Worm (Caenorhabditis elegans) whole organism, late embryonic: Measurements from ENCODE around the gene K08D9.6.

ENCODE experiments used
- C08G9.2 ChIP-seq: sonication (generic microtip); optimal IDR thresholded peaks from 2 replicates; lab custom pipeline; 2016; ENCODE audit warnings: mild to moderate bottlenecking, missing genetic modification characterization, moderate library complexity, missing compliant biosample characterization
- C38D4.7 ChIP-seq: fragments of 200-800 bp; sonication (Bioruptor generic); optimal IDR thresholded peaks from 2 replicates; lab custom pipeline; 2018; ENCODE audit warnings: mild to moderate bottlenecking, missing genetic modification characterization, moderate library complexity, missing compliant biosample characterization
- K02D7.2 ChIP-seq: sonication (generic microtip); optimal IDR thresholded peaks from 2 replicates; lab custom pipeline; 2017; ENCODE audit warnings: mild to moderate bottlenecking, missing genetic modification characterization, missing compliant biosample characterization
- K09A11.1 ChIP-seq: sonication (generic microtip); optimal IDR thresholded peaks from 2 replicates; lab custom pipeline; 2017; ENCODE audit warnings: antibody characterized with exemption, mild to moderate bottlenecking, missing genetic modification characterization, missing compliant biosample characterization; ENCODE audit not compliant: insufficient read depth
- T23F11.4 ChIP-seq: fragments of 200-800 bp; sonication (Bioruptor generic); optimal IDR thresholded peaks from 2 replicates; lab custom pipeline; 2018; ENCODE audit warnings: mild to moderate bottlenecking, missing genetic modification characterization, missing compliant biosample characterization
- ceh-14 ChIP-seq: sonication (generic microtip); optimal IDR thresholded peaks from 2 replicates; lab custom pipeline; 2016; ENCODE audit warnings: missing genotype, missing genetic modification characterization, missing compliant biosample characterization
- ceh-18 ChIP-seq: sonication (generic microtip); optimal IDR thresholded peaks from 2 replicates; lab custom pipeline; 2016; ENCODE audit warnings: missing genetic modification characterization, missing compliant biosample characterization
- ceh-19 ChIP-seq: fragments of 200-800 bp; sonication (Bioruptor generic); optimal IDR thresholded peaks from 2 replicates; lab custom pipeline; 2018; ENCODE audit warnings: mild to moderate bottlenecking, missing genetic modification characterization, missing compliant biosample characterization
- ceh-2 ChIP-seq: sonication (generic microtip); optimal IDR thresholded peaks from 2 replicates; lab custom pipeline; 2016; ENCODE audit warnings: missing genotype, missing genetic modification characterization, missing compliant biosample characterization
- ceh-22 ChIP-seq: sonication (generic microtip); optimal IDR thresholded peaks from 2 replicates; lab custom pipeline; 2017; ENCODE audit warnings: missing biosample characterization, missing genetic modification characterization
- ceh-30 ChIP-seq: fragments of 150-350 bp; optimal IDR thresholded peaks from 2 replicates; lab custom pipeline; 2014; ENCODE audit warnings: missing biosample characterization, missing genetic modification characterization
- ceh-34 ChIP-seq: sonication (generic microtip); optimal IDR thresholded peaks from 2 replicates; lab custom pipeline; 2016; ENCODE audit warnings: mild to moderate bottlenecking, missing genetic modification characterization, missing compliant biosample characterization
- ceh-6 ChIP-seq: fragments of 200-800 bp; sonication (Bioruptor generic); optimal IDR thresholded peaks from 2 replicates; lab custom pipeline; 2018; ENCODE audit warnings: mild to moderate bottlenecking, missing genetic modification characterization, missing compliant biosample characterization
- ceh-9 ChIP-seq: sonication (generic microtip); optimal IDR thresholded peaks from 2 replicates; lab custom pipeline; 2016; ENCODE audit warnings: mild to moderate bottlenecking, missing genetic modification characterization, inconsistent platforms, missing compliant biosample characterization
- che-1 ChIP-seq: sonication (generic microtip); optimal IDR thresholded peaks from 2 replicates; lab custom pipeline; 2016; ENCODE audit warnings: mild to moderate bottlenecking, missing genetic modification characterization, missing compliant biosample characterization
- elt-2 ChIP-seq: sonication (generic microtip); optimal IDR thresholded peaks from 2 replicates; lab custom pipeline; 2016; ENCODE audit warnings: missing genetic modification reagents, missing genetic modification characterization, missing compliant biosample characterization
- elt-4 ChIP-seq: sonication (generic microtip); optimal IDR thresholded peaks from 2 replicates; lab custom pipeline; 2016; ENCODE audit warnings: missing genetic modification characterization, missing compliant biosample characterization
- ets-4 ChIP-seq: sonication (generic microtip); optimal IDR thresholded peaks from 2 replicates; lab custom pipeline; 2016; ENCODE audit warnings: missing genetic modification characterization, missing compliant biosample characterization
- fax-1 ChIP-seq: sonication (generic microtip); optimal IDR thresholded peaks from 2 replicates; lab custom pipeline; 2016; ENCODE audit warnings: missing genotype, missing genetic modification characterization, missing compliant biosample characterization
- fkh-10 ChIP-seq: fragments of 150-350 bp; optimal IDR thresholded peaks from 2 replicates; lab custom pipeline; 2014; ENCODE audit warnings: missing biosample characterization, missing genetic modification reagents, missing genetic modification characterization
- hlh-13 ChIP-seq: fragments of 200-800 bp; sonication (Bioruptor generic); optimal IDR thresholded peaks from 2 replicates; lab custom pipeline; 2018; ENCODE audit warnings: mild to moderate bottlenecking, missing genetic modification characterization, missing compliant biosample characterization
- hlh-15 ChIP-seq: sonication (generic microtip); optimal IDR thresholded peaks from 2 replicates; lab custom pipeline; 2016; ENCODE audit warnings: missing genetic modification characterization, missing compliant biosample characterization
- hlh-30 ChIP-seq: sonication (generic microtip); optimal IDR thresholded peaks from 2 replicates; lab custom pipeline; 2017; ENCODE audit warnings: antibody characterized with exemption, missing genetic modification characterization, missing compliant biosample characterization; ENCODE audit not compliant: insufficient read depth
- hlh-6 ChIP-seq: sonication (generic microtip); optimal IDR thresholded peaks from 2 replicates; lab custom pipeline; 2016; ENCODE audit warnings: missing genotype, missing genetic modification characterization, missing compliant biosample characterization
- hlh-8 ChIP-seq: sonication (generic microtip); optimal IDR thresholded peaks from 2 replicates; lab custom pipeline; 2016; ENCODE audit warnings: missing genotype, missing genetic modification characterization, missing compliant biosample characterization
- lim-6 ChIP-seq: sonication (generic microtip); optimal IDR thresholded peaks from 2 replicates; lab custom pipeline; 2016; ENCODE audit warnings: missing genetic modification characterization, missing compliant biosample characterization
- lin-11 ChIP-seq: fragments of 200-800 bp; sonication (Bioruptor generic); optimal IDR thresholded peaks from 2 replicates; lab custom pipeline; 2018; ENCODE audit warnings: mild to moderate bottlenecking, missing genetic modification characterization, missing compliant biosample characterization
- nfya-1 ChIP-seq: sonication (generic microtip); optimal IDR thresholded peaks from 2 replicates; lab custom pipeline; 2017; ENCODE audit warnings: missing genetic modification characterization, mild to moderate bottlenecking, missing compliant biosample characterization, antibody characterized with exemption, moderate library complexity
- nhr-11 ChIP-seq: fragments of 150-350 bp; optimal IDR thresholded peaks from 2 replicates; lab custom pipeline; 2014; ENCODE audit warnings: missing biosample characterization, missing genetic modification characterization
- nhr-232 ChIP-seq: sonication (generic microtip); optimal IDR thresholded peaks from 2 replicates; lab custom pipeline; 2016; ENCODE audit warnings: missing genetic modification characterization, missing compliant biosample characterization
- npax-4 ChIP-seq: sonication (generic microtip); optimal IDR thresholded peaks from 2 replicates; lab custom pipeline; 2016; ENCODE audit warnings: missing genetic modification characterization, missing compliant biosample characterization
- odd-2 ChIP-seq: sonication (generic microtip); optimal IDR thresholded peaks from 2 replicates; lab custom pipeline; 2017; ENCODE audit warnings: antibody characterized with exemption, mild to moderate bottlenecking, missing genetic modification characterization, missing compliant biosample characterization
- pag-3 ChIP-seq: sonication (generic microtip); optimal IDR thresholded peaks from 2 replicates; lab custom pipeline; 2016; ENCODE audit warnings: missing compliant biosample characterization, missing genetic modification characterization, borderline replicate concordance
- pha-2 ChIP-seq: sonication (generic microtip); optimal IDR thresholded peaks from 2 replicates; lab custom pipeline; 2017; ENCODE audit warnings: mild to moderate bottlenecking, missing genetic modification characterization, missing compliant biosample characterization
- pha-4 ChIP-seq: fragments of 150-350 bp; optimal IDR thresholded peaks from 2 replicates; lab custom pipeline; 2018; ENCODE audit warnings: missing biosample characterization, missing genetic modification reagents, missing genetic modification characterization
- pqm-1 ChIP-seq: sonication (generic microtip); optimal IDR thresholded peaks from 2 replicates; lab custom pipeline; 2016; ENCODE audit warnings: missing genetic modification characterization, missing compliant biosample characterization
- sox-2 ChIP-seq: fragments of 200-800 bp; sonication (Bioruptor generic); IDR thresholded peaks from 2 replicates; pipeline ENCODE4 v1.3.6; 2022; ENCODE audit warnings: missing genetic modification reagents, missing genetic modification characterization, missing compliant biosample characterization
- sox-4 ChIP-seq: sonication (generic microtip); optimal IDR thresholded peaks from 2 replicates; lab custom pipeline; 2017; ENCODE audit warnings: mild to moderate bottlenecking, missing genetic modification characterization, inconsistent platforms, missing compliant biosample characterization
- tbx-7 ChIP-seq: sonication (generic microtip); optimal IDR thresholded peaks from 2 replicates; lab custom pipeline; 2016; ENCODE audit warnings: missing genotype, missing genetic modification characterization, missing compliant biosample characterization
- ttx-3 ChIP-seq: sonication (generic microtip); optimal IDR thresholded peaks from 2 replicates; lab custom pipeline; 2016; ENCODE audit warnings: missing genetic modification reagents, missing genetic modification characterization, missing compliant biosample characterization
- unc-3 ChIP-seq, 2 experiments: fragments of 200-800 bp in 1 of 2; sonication (Bioruptor generic) in 1 of 2; sonication (generic microtip) in 1 of 2; conservative IDR thresholded peaks in 1 of 2; optimal IDR thresholded peaks in 1 of 2; 2 replicates each; pipeline versions ENCODE4 v1.3.6 to Lab custom; 2016 to 2022; ENCODE audit warnings: missing compliant biosample characterization in 2 of 2, missing genetic modification characterization in 2 of 2, missing genetic modification reagents in 1 of 2
- unc-42 ChIP-seq: sonication (generic microtip); optimal IDR thresholded peaks from 2 replicates; lab custom pipeline; 2016; ENCODE audit warnings: missing genotype, missing genetic modification characterization, missing compliant biosample characterization
- unc-55 ChIP-seq: sonication (generic microtip); optimal IDR thresholded peaks from 2 replicates; lab custom pipeline; 2017; ENCODE audit warnings: missing biosample characterization, missing genetic modification reagents, missing genetic modification characterization

Gene K08D9.6

ce11 chrV:3266189-3266588, 31.4 kb upstream of the K08D9.6 start, which contains the start of gene T28A11.17:
T28A11.17 (minus strand) TSS chrV:3266289.
- TF ChIP-seq npax-4 (no peak), pha-4 (tag; lab: Kevin White, UChicago) (no peak), pag-3 (tag; lab: Kevin White, UChicago) (no peak), T23F11.4 (GFP tag; lab: Kevin White, UChicago) (no peak), ceh-34 (tag; lab: Kevin White, UChicago) (no peak), elt-4 (tag; lab: Kevin White, UChicago) (no peak), nfya-1 (no peak), ets-4 (tag; lab: Kevin White, UChicago) (no peak)

- TF ChIP-seq pqm-1 (tag; lab: Kevin White, UChicago) (no peak), unc-3 (GFP tag; conservative IDR thresholded peaks at IDR 0.05; lab: Robert Waterston, UW) (no peak), unc-3 (tag; optimal IDR thresholded peaks at IDR 0.05; lab: Kevin White, UChicago) (no peak), sox-2 (GFP tag; lab: Robert Waterston, UW) (no peak), fax-1 (tag; lab: Kevin White, UChicago) (no peak), unc-55 (GFP tag; lab: Kevin White, UChicago) (no peak), ceh-14 (tag; lab: Kevin White, UChicago) (no peak), ceh-30 (tag; lab: Kevin White, UChicago) (no peak), tbx-7 (tag; lab: Kevin White, UChicago) (no peak), ets-4 (tag; lab: Kevin White, UChicago) (no peak), hlh-6 (no peak), C08G9.2 (tag; lab: Kevin White, UChicago) (no peak), hlh-15 (tag; lab: Kevin White, UChicago) (no peak), ceh-18 (no peak), nhr-232 (tag; lab: Kevin White, UChicago) (no peak), sox-4 (tag; lab: Kevin White, UChicago) (no peak), pha-2 (tag; lab: Kevin White, UChicago) (no peak)
Observed at ce11 chrV:3260075-3260474, 25.3 kb upstream of the K08D9.6 start, which contains the start of gene srbc-5. srbc-5 (plus strand) TSS chrV:3260375.

- no peak for TF ChIP-seq hlh-8 (tag; lab: Kevin White, UChicago)
- no peak for TF ChIP-seq hlh-30 (tag; lab: Kevin White, UChicago)
- TF ChIP-seq che-1 (tag; lab: Kevin White, UChicago): no peak
- TF ChIP-seq ceh-9: no peak
- TF ChIP-seq ceh-19 (GFP tag; lab: Kevin White, UChicago): no peak
- TF ChIP-seq unc-55 (GFP tag; lab: Kevin White, UChicago): no peak
- TF ChIP-seq K09A11.1 (tag; lab: Kevin White, UChicago): no peak
- TF ChIP-seq ceh-18: no peak
- no peak for TF ChIP-seq elt-4 (tag; lab: Kevin White, UChicago)
- TF ChIP-seq elt-2: no peak
- no peak for TF ChIP-seq hlh-13 (GFP tag; lab: Kevin White, UChicago)
- no peak for TF ChIP-seq C08G9.2 (tag; lab: Kevin White, UChicago)
- TF ChIP-seq tbx-7 (tag; lab: Kevin White, UChicago): no peak
- no peak for TF ChIP-seq ceh-30 (tag; lab: Kevin White, UChicago)
- no peak for TF ChIP-seq fax-1 (tag; lab: Kevin White, UChicago)
- no peak for TF ChIP-seq ceh-2 (tag; lab: Kevin White, UChicago)
- no peak for TF ChIP-seq C38D4.7 (GFP tag; lab: Kevin White, UChicago)
Observed at ce11 chrV:3259168-3259622, 24.4 kb upstream of the K08D9.6 start, which contains the start of gene T28A11.16. T28A11.16 (minus strand) TSS chrV:3259218.

ce11 chrV:3257277-3257676, 22.5 kb upstream of the K08D9.6 start, which contains the start of gene T28A11.22:
T28A11.22 (plus strand) TSS chrV:3257577.
- no peak for TF ChIP-seq K02D7.2 (tag; lab: Kevin White, UChicago)
- TF ChIP-seq npax-4: no peak
- TF ChIP-seq ceh-22 (tag; lab: Kevin White, UChicago): no peak
- no peak for TF ChIP-seq ceh-9
- TF ChIP-seq unc-42 (tag; lab: Kevin White, UChicago): no peak
- TF ChIP-seq ceh-6 (GFP tag; lab: Kevin White, UChicago): no peak
- TF ChIP-seq lin-11 (tag; lab: Kevin White, UChicago): no peak
- TF ChIP-seq K09A11.1 (tag; lab: Kevin White, UChicago): no peak
- no peak for TF ChIP-seq unc-3 (GFP tag; conservative IDR thresholded peaks at IDR 0.05; lab: Robert Waterston, UW)
- no peak for TF ChIP-seq unc-3 (tag; optimal IDR thresholded peaks at IDR 0.05; lab: Kevin White, UChicago)
- no peak for TF ChIP-seq odd-2 (tag; lab: Kevin White, UChicago)
- no peak for TF ChIP-seq elt-2
- no peak for TF ChIP-seq ceh-19 (GFP tag; lab: Kevin White, UChicago)
- TF ChIP-seq ttx-3: no peak
- no peak for TF ChIP-seq nhr-11 (tag; lab: Kevin White, UChicago)
- no peak for TF ChIP-seq sox-4 (tag; lab: Kevin White, UChicago)
- TF ChIP-seq fkh-10 (GFP tag; lab: Kevin White, UChicago): no peak
- TF ChIP-seq lim-6: no peak
- TF ChIP-seq che-1 (tag; lab: Kevin White, UChicago): no peak
- TF ChIP-seq hlh-30 (tag; lab: Kevin White, UChicago): no peak
